Worm (Caenorhabditis elegans) whole organism, L2 larva: ENCODE results near the gene rps-3.
A peak's percentile ranks its signal among the peaks of the same experiment; 100 is the strongest.

Source experiments
- C34F6.9 ChIP-seq: fragments of 150-350 bp; optimal IDR thresholded peaks from 2 replicates; lab custom pipeline; 2014; ENCODE audit warnings: missing biosample characterization, missing genetic modification characterization
- F13H6.1 ChIP-seq: sonication (generic microtip); optimal IDR thresholded peaks from 2 replicates; lab custom pipeline; 2016; ENCODE audit warnings: missing genetic modification characterization, missing compliant biosample characterization
- R02D3.7 ChIP-seq: fragments of 150-350 bp; optimal IDR thresholded peaks from 2 replicates; lab custom pipeline; 2014; ENCODE audit warnings: missing biosample characterization, missing genetic modification characterization
- Y55F3AM.14 ChIP-seq: fragments of 200-800 bp; sonication (Bioruptor generic); optimal IDR thresholded peaks from 2 replicates; lab custom pipeline; 2018; ENCODE audit warnings: mild to moderate bottlenecking, missing genetic modification characterization, missing compliant biosample characterization
- ZK546.5 ChIP-seq: sonication (generic microtip); optimal IDR thresholded peaks from 2 replicates; lab custom pipeline; 2017; ENCODE audit warnings: missing biosample characterization, missing genetic modification characterization
- alr-1 ChIP-seq: fragments of 150-350 bp; optimal IDR thresholded peaks from 2 replicates; lab custom pipeline; 2014; ENCODE audit warnings: missing biosample characterization, missing genetic modification characterization
- ama-1 ChIP-seq: fragments of 150-350 bp; optimal IDR thresholded peaks from 2 replicates; lab custom pipeline; 2018; ENCODE audit warnings: inconsistent platforms
- blmp-1 ChIP-seq: sonication (generic microtip); optimal IDR thresholded peaks from 2 replicates; lab custom pipeline; 2017; ENCODE audit warnings: missing genetic modification characterization, mild to moderate bottlenecking, missing compliant biosample characterization, antibody characterized with exemption, moderate library complexity; ENCODE audit not compliant: insufficient read depth
- ceh-16 ChIP-seq: fragments of 150-350 bp; optimal IDR thresholded peaks from 2 replicates; lab custom pipeline; 2014; ENCODE audit warnings: missing biosample characterization, missing genetic modification characterization
- ceh-82 ChIP-seq: fragments of 150-350 bp; optimal IDR thresholded peaks from 2 replicates; lab custom pipeline; 2014; ENCODE audit warnings: missing biosample characterization, missing genetic modification characterization
- crh-2 ChIP-seq: sonication (generic microtip); optimal IDR thresholded peaks from 2 replicates; lab custom pipeline; 2017; ENCODE audit warnings: missing biosample characterization, missing genetic modification characterization
- dmd-4 ChIP-seq: sonication (generic microtip); optimal IDR thresholded peaks from 2 replicates; lab custom pipeline; 2017; ENCODE audit warnings: missing biosample characterization, missing genetic modification characterization
- elt-1 ChIP-seq: fragments of 150-350 bp; optimal IDR thresholded peaks from 2 replicates; lab custom pipeline; 2014; ENCODE audit warnings: missing biosample characterization, missing genetic modification characterization
- fos-1 ChIP-seq: fragments of 150-350 bp; optimal IDR thresholded peaks from 2 replicates; lab custom pipeline; 2014; ENCODE audit warnings: missing biosample characterization, missing genetic modification characterization
- gmeb-1 ChIP-seq: fragments of 150-350 bp; optimal IDR thresholded peaks from 2 replicates; lab custom pipeline; 2014; ENCODE audit warnings: missing biosample characterization, missing genetic modification characterization
- lin-13 ChIP-seq: fragments of 150-350 bp; optimal IDR thresholded peaks from 2 replicates; lab custom pipeline; 2014; ENCODE audit warnings: missing biosample characterization, missing genetic modification reagents, missing genetic modification characterization
- lin-39 ChIP-seq: fragments of 150-350 bp; optimal IDR thresholded peaks from 2 replicates; lab custom pipeline; 2014; ENCODE audit warnings: missing biosample characterization, missing genetic modification reagents, missing genetic modification characterization
- lsy-2 ChIP-seq, 2 experiments: fragments of 150-350 bp in 1 of 2; sonication (generic microtip) in 1 of 2; optimal IDR thresholded peaks; 2 replicates each; lab custom pipeline; 2014 to 2017; ENCODE audit warnings: missing biosample characterization in 2 of 2, missing genetic modification characterization in 2 of 2
- mab-5 ChIP-seq: fragments of 150-350 bp; optimal IDR thresholded peaks from 2 replicates; lab custom pipeline; 2014; ENCODE audit warnings: missing biosample characterization, missing genetic modification characterization
- mbf-1 ChIP-seq: sonication (generic microtip); optimal IDR thresholded peaks from 2 replicates; lab custom pipeline; 2017; ENCODE audit warnings: missing biosample characterization, missing genetic modification characterization
- mdl-1 ChIP-seq, 2 experiments: fragments of 150-350 bp in 1 of 2; sonication (generic microtip) in 1 of 2; optimal IDR thresholded peaks; 2 replicates each; lab custom pipeline; 2017; ENCODE audit warnings: missing biosample characterization in 2 of 2, missing genetic modification characterization in 2 of 2
- nhr-11 ChIP-seq: fragments of 150-350 bp; optimal IDR thresholded peaks from 2 replicates; lab custom pipeline; 2014; ENCODE audit warnings: missing biosample characterization, missing genetic modification characterization
- nhr-12 ChIP-seq: fragments of 150-350 bp; optimal IDR thresholded peaks from 2 replicates; lab custom pipeline; 2014; ENCODE audit warnings: missing biosample characterization, missing genetic modification characterization
- nhr-129 ChIP-seq: fragments of 150-350 bp; optimal IDR thresholded peaks from 2 replicates; lab custom pipeline; 2014; ENCODE audit warnings: missing biosample characterization, missing genetic modification characterization
- nhr-21 ChIP-seq: fragments of 150-350 bp; optimal IDR thresholded peaks from 2 replicates; lab custom pipeline; 2014; ENCODE audit warnings: missing biosample characterization, missing genetic modification characterization
- nhr-23 ChIP-seq: fragments of 150-350 bp; optimal IDR thresholded peaks from 2 replicates; lab custom pipeline; 2014; ENCODE audit warnings: missing biosample characterization, missing genetic modification reagents, missing genetic modification characterization
- nhr-237 ChIP-seq: fragments of 150-350 bp; optimal IDR thresholded peaks from 2 replicates; lab custom pipeline; 2014; ENCODE audit warnings: missing biosample characterization, missing genetic modification characterization
- nhr-25 ChIP-seq: fragments of 150-350 bp; sonication (generic microtip); optimal IDR thresholded peaks from 3 replicates; lab custom pipeline; 2014; ENCODE audit warnings: missing biosample characterization, missing genetic modification characterization
- nhr-6 ChIP-seq: fragments of 150-350 bp; optimal IDR thresholded peaks from 2 replicates; lab custom pipeline; 2014; ENCODE audit warnings: missing biosample characterization, missing genetic modification characterization
- nhr-77 ChIP-seq: fragments of 150-350 bp; optimal IDR thresholded peaks from 2 replicates; lab custom pipeline; 2014; ENCODE audit warnings: missing biosample characterization, missing genetic modification characterization
- peb-1 ChIP-seq: fragments of 150-350 bp; optimal IDR thresholded peaks from 2 replicates; lab custom pipeline; 2014; ENCODE audit warnings: missing biosample characterization, missing genetic modification characterization
- sem-4 ChIP-seq: fragments of 150-350 bp; optimal IDR thresholded peaks from 2 replicates; lab custom pipeline; 2014; ENCODE audit warnings: missing biosample characterization, missing genetic modification reagents, missing genetic modification characterization
- skn-1 ChIP-seq: sonication (generic microtip); optimal IDR thresholded peaks from 2 replicates; lab custom pipeline; 2017; ENCODE audit warnings: missing biosample characterization, missing genetic modification characterization
- sma-3 ChIP-seq: sonication (generic microtip); optimal IDR thresholded peaks from 2 replicates; lab custom pipeline; 2016; ENCODE audit warnings: missing genetic modification reagents, missing genetic modification characterization, missing compliant biosample characterization
- sma-9 ChIP-seq, 2 experiments: fragments of 150-350 bp in 1 of 2; sonication (generic microtip) in 1 of 2; optimal IDR thresholded peaks; 2 replicates each; lab custom pipeline; 2014 to 2016; ENCODE audit warnings: missing genetic modification characterization in 2 of 2, mild to moderate bottlenecking in 1 of 2, missing biosample characterization in 1 of 2, missing compliant biosample characterization in 1 of 2, missing genetic modification reagents in 1 of 2, moderate library complexity in 1 of 2
- snpc-4 ChIP-seq: fragments of 150-350 bp; optimal IDR thresholded peaks from 2 replicates; lab custom pipeline; 2014; ENCODE audit warnings: missing biosample characterization, missing genetic modification characterization
- unc-39 ChIP-seq: fragments of 150-350 bp; optimal IDR thresholded peaks from 2 replicates; lab custom pipeline; 2014; ENCODE audit warnings: missing biosample characterization, missing genetic modification characterization
- unc-55 ChIP-seq: fragments of 150-350 bp; sonication (generic microtip); optimal IDR thresholded peaks from 3 replicates; lab custom pipeline; 2014; ENCODE audit warnings: missing biosample characterization, missing genetic modification reagents, missing genetic modification characterization
- unc-62 ChIP-seq: fragments of 150-350 bp; optimal IDR thresholded peaks from 2 replicates; lab custom pipeline; 2014; ENCODE audit warnings: missing biosample characterization, missing genetic modification reagents, missing genetic modification characterization
- zag-1 ChIP-seq: fragments of 150-350 bp; optimal IDR thresholded peaks from 2 replicates; lab custom pipeline; 2014; ENCODE audit warnings: missing biosample characterization, missing genetic modification characterization
- ztf-1 ChIP-seq: fragments of 200-800 bp; sonication (Bioruptor generic); conservative IDR thresholded peaks from 2 replicates; pipeline ENCODE4 v1.3.6; 2022; ENCODE audit warnings: missing genetic modification characterization, missing compliant biosample characterization
- ztf-4 ChIP-seq: fragments of 150-350 bp; optimal IDR thresholded peaks from 2 replicates; lab custom pipeline; 2014; ENCODE audit warnings: missing biosample characterization, missing genetic modification characterization

The rps-3 gene

DNA sequence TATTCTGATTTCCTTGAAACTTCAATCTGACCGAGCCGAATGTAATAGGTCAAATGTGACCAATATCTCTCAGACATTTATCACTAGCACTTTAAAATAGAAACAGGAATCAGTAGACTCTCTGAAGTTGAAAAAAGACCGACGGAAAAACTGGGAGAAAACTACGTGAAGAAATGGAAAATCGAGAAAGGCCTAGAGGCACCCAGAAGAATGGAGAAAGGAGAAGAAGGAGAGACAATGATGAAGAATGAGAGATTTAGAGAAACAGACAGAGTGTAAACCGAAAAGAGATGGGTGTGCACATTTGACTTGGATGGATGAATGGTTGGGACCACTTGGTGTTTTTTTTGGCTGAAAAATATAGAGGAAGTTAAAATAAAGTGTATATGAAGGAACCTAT is 36.6 kb upstream of the rps-3 start (continued):
- peak; percentile 74 for TF ChIP-seq nhr-129 (tag; lab: Kevin White, UChicago)
- no peak for TF ChIP-seq ceh-16 (tag; lab: Kevin White, UChicago)
- TF ChIP-seq nhr-23 (tag; lab: Kevin White, UChicago): no peak
- TF ChIP-seq unc-55 (GFP tag; lab: Kevin White, UChicago): peak; percentile 45
- no peak for TF ChIP-seq mbf-1
- no peak for TF ChIP-seq R02D3.7 (tag; lab: Kevin White, UChicago)
- TF ChIP-seq mdl-1 (tag; optimal IDR thresholded peaks at IDR 0.05; lab: Kevin White, UChicago): no peak
- no peak for TF ChIP-seq nhr-12 (tag; lab: Kevin White, UChicago)
- TF ChIP-seq lin-13 (GFP tag; lab: Kevin White, UChicago): no peak
- peak; percentile 56 for TF ChIP-seq ama-1 (lab: Kevin White, UChicago)
- TF ChIP-seq crh-2 (tag; lab: Kevin White, UChicago): peak; percentile 32
- no peak for TF ChIP-seq skn-1 (tag; lab: Kevin White, UChicago)
- TF ChIP-seq ztf-4 (tag; lab: Kevin White, UChicago): no peak
- TF ChIP-seq Y55F3AM.14 (GFP tag; lab: Kevin White, UChicago): no peak
- no peak for TF ChIP-seq sem-4 (tag; lab: Kevin White, UChicago)
- no peak for TF ChIP-seq peb-1
- no peak for TF ChIP-seq snpc-4 (tag; lab: Kevin White, UChicago)

DNA sequence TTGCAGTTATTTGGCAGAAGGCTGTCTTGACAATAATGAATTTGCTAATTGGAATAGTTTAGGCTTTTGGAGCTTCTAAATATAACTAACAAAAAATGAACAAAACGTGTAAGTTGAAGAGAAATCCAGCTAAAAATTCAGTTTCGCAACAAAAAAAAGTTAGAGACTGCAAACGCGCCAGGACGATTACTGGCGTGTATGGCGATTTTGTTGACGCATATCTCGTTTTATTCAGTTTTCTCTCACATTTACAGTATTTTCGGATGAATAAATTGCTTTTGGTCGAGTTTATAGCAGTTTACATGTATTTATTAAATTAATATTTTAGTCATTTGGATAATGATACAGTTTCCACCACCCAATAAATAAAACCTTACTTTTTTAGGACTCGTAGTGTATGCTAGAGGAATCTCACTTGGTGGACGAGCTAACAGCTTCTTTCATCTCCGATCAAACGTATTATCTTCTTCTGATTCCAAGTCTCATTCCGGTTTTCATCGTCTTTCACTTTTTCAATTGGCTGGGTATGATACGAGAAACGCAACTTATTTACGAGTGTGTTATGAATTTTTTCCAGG is 33.5 kb upstream of the rps-3 start, which contains the start of the genes abcf-3 and F42A10.5:
TSS of gene abcf-3 (plus strand) at position 384 of the 578 bp plus-strand sequence.
TSS of gene F42A10.5 (minus strand) at position 458 of the 578 bp plus-strand sequence.
- TF ChIP-seq blmp-1: no peak
- TF ChIP-seq C34F6.9: peak; percentile 90
- no peak for TF ChIP-seq ceh-82 (tag; lab: Kevin White, UChicago)
- TF ChIP-seq unc-62 (GFP tag; lab: Kevin White, UChicago): no peak
- TF ChIP-seq ZK546.5: no peak
- TF ChIP-seq nhr-25 (tag; lab: Kevin White, UChicago): no peak
- TF ChIP-seq lin-39 (tag; lab: Kevin White, UChicago): no peak
- TF ChIP-seq nhr-11: no peak
- no peak for TF ChIP-seq unc-39 (tag; lab: Kevin White, UChicago)
- peak; percentile 66 for TF ChIP-seq mab-5
- TF ChIP-seq nhr-12 (tag; lab: Kevin White, UChicago): no peak
- no peak for TF ChIP-seq zag-1 (tag; lab: Kevin White, UChicago)
- peak; percentile 17 for TF ChIP-seq ztf-4 (tag; lab: Kevin White, UChicago)
- peak; percentile 17 for TF ChIP-seq fos-1
- peak; percentile 80 for TF ChIP-seq crh-2 (tag; lab: Kevin White, UChicago)
- no peak for TF ChIP-seq mbf-1
- TF ChIP-seq ama-1 (lab: Kevin White, UChicago): no peak
- TF ChIP-seq nhr-129 (tag; lab: Kevin White, UChicago): peak; percentile 70
- peak; percentile 78 for TF ChIP-seq gmeb-1 (tag; lab: Kevin White, UChicago)
- peak; percentile 79 to 89 for TF ChIP-seq lsy-2 (tag; optimal IDR thresholded peaks at IDR 0.05; lab: Kevin White, UChicago)
- TF ChIP-seq nhr-21: peak; percentile 57
- peak; percentile 46 for TF ChIP-seq nhr-6
- no peak for TF ChIP-seq nhr-237 (tag; lab: Kevin White, UChicago)
- peak; percentile 65 for TF ChIP-seq lin-13 (GFP tag; lab: Kevin White, UChicago)
- peak; percentile 42 for TF ChIP-seq sma-3
- no peak for TF ChIP-seq snpc-4 (tag; lab: Kevin White, UChicago)
- no peak for TF ChIP-seq ztf-1 (GFP tag; lab: Robert Waterston, UW)
- TF ChIP-seq sem-4 (tag; lab: Kevin White, UChicago): peak; percentile 28
- TF ChIP-seq Y55F3AM.14 (GFP tag; lab: Kevin White, UChicago): no peak
- TF ChIP-seq F13H6.1 (tag; lab: Kevin White, UChicago): peak; percentile 50
- TF ChIP-seq sma-9 (GFP tag; optimal IDR thresholded peaks at IDR 0.05; lab: Kevin White, UChicago): peak; percentile 67
- no peak for TF ChIP-seq sma-9 (tag; optimal IDR thresholded peaks at IDR 0.05; lab: Kevin White, UChicago)
- peak; percentile 38 for TF ChIP-seq nhr-77
- no peak for TF ChIP-seq unc-55 (GFP tag; lab: Kevin White, UChicago)
- TF ChIP-seq, all 48 proteins: peak for 16

DNA sequence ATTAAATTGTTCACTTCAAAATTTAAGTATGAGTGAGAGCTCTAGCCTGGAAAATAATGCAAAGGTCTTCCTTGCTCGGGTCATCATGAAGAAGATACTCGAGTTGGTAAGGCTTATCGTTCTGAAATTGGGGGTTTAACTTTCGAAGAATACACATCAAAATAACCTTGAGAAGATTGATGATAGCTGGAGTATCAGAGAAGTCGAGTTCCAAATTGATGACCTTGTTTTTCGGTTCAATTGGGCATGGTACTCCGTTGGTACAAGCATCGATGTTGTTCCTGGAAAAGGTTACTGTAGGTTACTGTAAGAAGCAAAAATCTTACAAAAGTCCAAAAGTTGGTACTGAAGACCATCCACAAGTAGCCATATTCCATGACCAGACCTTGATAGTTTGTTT is 30.4 kb upstream of the rps-3 start:
- TF ChIP-seq mbf-1 (no peak), alr-1 (no peak), nhr-21 (no peak), ZK546.5 (no peak), fos-1 (no peak), sma-9 (GFP tag; optimal IDR thresholded peaks at IDR 0.05; lab: Kevin White, UChicago) (no peak), sma-9 (tag; optimal IDR thresholded peaks at IDR 0.05; lab: Kevin White, UChicago) (no peak), dmd-4 (tag; lab: Kevin White, UChicago) (no peak), nhr-25 (tag; lab: Kevin White, UChicago) (no peak), ztf-1 (GFP tag; lab: Robert Waterston, UW) (no peak), nhr-129 (tag; lab: Kevin White, UChicago) (no peak), nhr-11 (no peak), sem-4 (tag; lab: Kevin White, UChicago) (no peak), F13H6.1 (tag; lab: Kevin White, UChicago) (no peak), nhr-237 (tag; lab: Kevin White, UChicago) (no peak), elt-1 (tag; lab: Kevin White, UChicago) (no peak), lsy-2 (tag; optimal IDR thresholded peaks at IDR 0.05; lab: Kevin White, UChicago) (no peak), peb-1 (no peak)
